Worm (Caenorhabditis elegans): ENCODE results near the gene C26D10.3.

C26D10.3 gene

ce11 chrII:8345613-8346012, 20.4 kb downstream of the C26D10.3 start:
- TF ChIP-seq D2030.7 (GFP tag; IDR thresholded peaks at IDR 0.05) (no peak), dpl-1 (GFP tag; optimal IDR thresholded peaks at IDR 0.05) (no peak), F49E8.2 (tag; optimal IDR thresholded peaks at IDR 0.05; ENCODE audit: insufficient read depth) (no peak), fkh-3 (tag; optimal IDR thresholded peaks at IDR 0.05) (no peak), T07F8.4 (tag; optimal IDR thresholded peaks at IDR 0.05) (no peak), aptf-2 (GFP tag; conservative IDR thresholded peaks at IDR 0.05) (no peak), rec-8 (tag; optimal IDR thresholded peaks at IDR 0.05) (no peak), somi-1 (GFP tag; optimal IDR thresholded peaks at IDR 0.05) (no peak), zfh-2 (GFP tag; conservative IDR thresholded peaks at IDR 0.05) (no peak), egl-44 (GFP tag; IDR thresholded peaks at IDR 0.05) (no peak), ztf-28 (GFP tag; IDR thresholded peaks at IDR 0.05) (no peak), nfyb-1 (GFP tag; IDR thresholded peaks at IDR 0.05) (no peak), ztf-26 (tag; optimal IDR thresholded peaks at IDR 0.05) (no peak)

ce11 chrII:8346384-8346783, 21.2 kb downstream of the C26D10.3 start, which contains the start of gene eff-1:
eff-1 (plus strand) TSS chrII:8346684.
- TF ChIP-seq ceh-79 (tag; optimal IDR thresholded peaks at IDR 0.05) (no peak), nfyb-1 (GFP tag; IDR thresholded peaks at IDR 0.05) (no peak), madf-8 (GFP tag; conservative IDR thresholded peaks at IDR 0.05) (no peak), F23B12.7 (tag; optimal IDR thresholded peaks at IDR 0.05; ENCODE audit: insufficient read depth) (no peak), nhr-179 (tag; optimal IDR thresholded peaks at IDR 0.05) (no peak), xnd-1 (tag; optimal IDR thresholded peaks at IDR 0.05) (no peak), Y53F4B.3 (GFP tag; IDR thresholded peaks at IDR 0.05) (no peak), mel-28 (tag; optimal IDR thresholded peaks at IDR 0.05; ENCODE audit: borderline replicate concordance) (no peak), hlh-26 (GFP tag; conservative IDR thresholded peaks at IDR 0.05) (no peak), Y79H2A.3 (GFP tag; conservative IDR thresholded peaks at IDR 0.05) (no peak), bed-2 (GFP tag; IDR thresholded peaks at IDR 0.05) (no peak), ceh-40 (GFP tag; IDR thresholded peaks at IDR 0.05) (no peak), gei-17 (GFP tag; optimal IDR thresholded peaks at IDR 0.05) (no peak), ceh-91 (GFP tag; IDR thresholded peaks at IDR 0.05) (no peak), madf-3 (GFP tag; IDR thresholded peaks at IDR 0.05) (no peak), K12H6.12 (tag; optimal IDR thresholded peaks at IDR 0.05) (no peak), attf-3 (GFP tag; conservative IDR thresholded peaks at IDR 0.05) (no peak), F10E7.11 (tag; optimal IDR thresholded peaks at IDR 0.05) (no peak)

- peak; percentile 61; the same call in 1 of the 2 replicates for TF ChIP-seq zfh-2 (GFP tag; conservative IDR thresholded peaks at IDR 0.05)
- TF ChIP-seq ekl-4 (GFP tag; IDR thresholded peaks at IDR 0.05) = no peak
- TF ChIP-seq snpc-4 (GFP tag; optimal IDR thresholded peaks at IDR 0.05) = no peak
- TF ChIP-seq snpc-4 (tag; optimal IDR thresholded peaks at IDR 0.05) = no peak
- no peak for TF ChIP-seq athp-1 (tag; optimal IDR thresholded peaks at IDR 0.05)
- no peak for TF ChIP-seq mel-28 (tag; optimal IDR thresholded peaks at IDR 0.05; ENCODE audit: borderline replicate concordance)
- no peak for TF ChIP-seq snpc-1.3 (tag; optimal IDR thresholded peaks at IDR 0.05; ENCODE audit: insufficient read depth)
These were observed 28.1 kb downstream of the C26D10.3 start for ce11 chrII:8353288-8353687.

Measured in whole organism, young adult.